Fruit fly (Drosophila melanogaster): Measurements from ENCODE around the gene CG6729.

- TF ChIP-seq insv (optimal IDR thresholded peaks at IDR 0.05) (no peak), h (optimal IDR thresholded peaks at IDR 0.05) (no peak), Myc (optimal IDR thresholded peaks at IDR 0.05) (no peak), ttk (optimal IDR thresholded peaks at IDR 0.05) (no peak), psq (optimal IDR thresholded peaks at IDR 0.05) (no peak)
These were observed 16.9 kb upstream of the CG6729 start, which contains the start of gene CG6495 for dm6 chr2L:10760422-10761166.

All from Kc167 (cell line).